Worm (Caenorhabditis elegans): ENCODE measurements around the gene F49E12.7.

- TF ChIP-seq nhr-12 (tag; optimal IDR thresholded peaks at IDR 0.05) (no peak), ama-1 (optimal IDR thresholded peaks at IDR 0.05) (no peak), dmd-4 (tag; optimal IDR thresholded peaks at IDR 0.05) (no peak), blmp-1 (tag; optimal IDR thresholded peaks at IDR 0.05; ENCODE audit: insufficient read depth) (no peak), mdl-1 (tag; optimal IDR thresholded peaks at IDR 0.05) (no peak), aly-2 (tag; optimal IDR thresholded peaks at IDR 0.05) (no peak)
These were observed 21.2 kb upstream of the F49E12.7 start, which contains the start of gene fdgt-2 for ce11 chrII:8417059-8417668.
